Worm (Caenorhabditis elegans) whole organism, young adult: ENCODE data around the gene Y67A10A.2.
"Not testable (repeated sequence)": the region's sequence is repeated elsewhere in the genome, so short reads cannot be mapped to it uniquely, and the experiment has no call there.

ENCODE experiments used
- B0035.1 ChIP-seq: sonication (generic microtip); optimal IDR thresholded peaks from 2 replicates; lab custom pipeline; 2016; ENCODE audit warnings: missing genetic modification characterization, mild to moderate bottlenecking, missing compliant biosample characterization, missing genotype, missing genetic modification reagents
- F39B2.1 ChIP-seq: fragments of 200-800 bp; sonication (Bioruptor generic); IDR thresholded peaks from 2 replicates; pipeline ENCODE4 v1.3.6; 2022; ENCODE audit warnings: missing genetic modification reagents, missing genetic modification characterization, missing compliant biosample characterization
- F57C9.4 ChIP-seq: sonication (generic microtip); optimal IDR thresholded peaks from 2 replicates; lab custom pipeline; 2017; ENCODE audit warnings: mild to moderate bottlenecking, missing genetic modification characterization, missing compliant biosample characterization
- K12H6.12 ChIP-seq: fragments of 200-800 bp; sonication (Bioruptor generic); optimal IDR thresholded peaks from 2 replicates; lab custom pipeline; 2018; ENCODE audit warnings: mild to moderate bottlenecking, missing genetic modification characterization, missing compliant biosample characterization
- Y53F4B.3 ChIP-seq: fragments of 200-800 bp; sonication (Bioruptor generic); IDR thresholded peaks from 2 replicates; pipeline ENCODE4 v1.3.6; 2022; ENCODE audit warnings: missing genetic modification reagents, missing genetic modification characterization, missing compliant biosample characterization
- ama-1 ChIP-seq, 3 experiments: fragments of 150-350 bp in 1 of 3; sonication (generic microtip) in 2 of 3; optimal IDR thresholded peaks; 2 replicates each; lab custom pipeline; 2014 to 2018; ENCODE audit warnings: missing biosample characterization in 2 of 3, missing genetic modification characterization in 2 of 3, missing genetic modification reagents in 2 of 3
- attf-3 ChIP-seq: fragments of 200-800 bp; sonication (Bioruptor generic); conservative IDR thresholded peaks from 2 replicates; pipeline ENCODE4 v1.3.6; 2022; ENCODE audit warnings: missing genetic modification reagents, missing genetic modification characterization, missing compliant biosample characterization
- attf-6 ChIP-seq: fragments of 200-800 bp; sonication (Bioruptor generic); IDR thresholded peaks from 2 replicates; pipeline ENCODE4 v1.3.6; 2022; ENCODE audit warnings: missing genetic modification reagents, missing genetic modification characterization, missing compliant biosample characterization
- cebp-2 ChIP-seq: fragments of 200-800 bp; sonication (Bioruptor generic); IDR thresholded peaks from 2 replicates; pipeline ENCODE4 v1.3.6; 2022; ENCODE audit warnings: missing genetic modification characterization, missing compliant biosample characterization
- ceh-40 ChIP-seq: fragments of 200-800 bp; sonication (Bioruptor generic); IDR thresholded peaks from 2 replicates; pipeline ENCODE4 v1.3.6; 2022; ENCODE audit warnings: missing genetic modification characterization, missing compliant biosample characterization
- ets-4 ChIP-seq: fragments of 200-800 bp; sonication (Bioruptor generic); optimal IDR thresholded peaks from 2 replicates; lab custom pipeline; 2018; ENCODE audit warnings: mild to moderate bottlenecking, missing genetic modification characterization, missing compliant biosample characterization
- hmg-1.2 ChIP-seq: fragments of 200-800 bp; sonication (Bioruptor generic); IDR thresholded peaks from 2 replicates; pipeline ENCODE4 v1.3.6; 2022; ENCODE audit warnings: missing genetic modification reagents, missing genetic modification characterization, missing compliant biosample characterization
- hmg-20 ChIP-seq: fragments of 200-800 bp; sonication (Bioruptor generic); IDR thresholded peaks from 2 replicates; pipeline ENCODE4 v1.3.6; 2022; ENCODE audit warnings: missing genetic modification reagents, missing genetic modification characterization, missing compliant biosample characterization
- hrde-1 ChIP-seq: sonication (generic microtip); optimal IDR thresholded peaks from 2 replicates; lab custom pipeline; 2016; ENCODE audit warnings: missing genetic modification characterization, mild to moderate bottlenecking, missing compliant biosample characterization, moderate library complexity, missing genotype, missing genetic modification reagents, borderline replicate concordance
- lag-1 ChIP-seq: fragments of 200-800 bp; sonication (Bioruptor generic); IDR thresholded peaks from 2 replicates; pipeline ENCODE4 v1.3.6; 2022; ENCODE audit warnings: missing genetic modification reagents, missing genetic modification characterization, missing compliant biosample characterization
- lin-40 ChIP-seq: sonication (generic microtip); optimal IDR thresholded peaks from 2 replicates; lab custom pipeline; 2016; ENCODE audit warnings: missing genetic modification characterization, mild to moderate bottlenecking, missing compliant biosample characterization, missing genotype, missing genetic modification reagents
- lsl-1 ChIP-seq: fragments of 200-800 bp; sonication (Bioruptor generic); optimal IDR thresholded peaks from 2 replicates; lab custom pipeline; 2018; ENCODE audit warnings: mild to moderate bottlenecking, missing genetic modification characterization, moderate library complexity, missing compliant biosample characterization
- sdz-38 ChIP-seq: sonication (generic microtip); optimal IDR thresholded peaks from 2 replicates; lab custom pipeline; 2016; ENCODE audit warnings: missing genotype, missing genetic modification characterization, missing compliant biosample characterization
- snpc-1.1 ChIP-seq: sonication (generic microtip); optimal IDR thresholded peaks from 2 replicates; lab custom pipeline; 2017; ENCODE audit warnings: missing genetic modification characterization, mild to moderate bottlenecking, missing compliant biosample characterization, antibody characterized with exemption, moderate library complexity, missing genotype, missing genetic modification reagents; ENCODE audit not compliant: insufficient read depth
- snpc-4 ChIP-seq, 5 experiments: fragments of 150-350 bp in 1 of 5; sonication (generic microtip) in 4 of 5; optimal IDR thresholded peaks; 2 replicates each; lab custom pipeline; 2014 to 2018; ENCODE audit warnings: missing genetic modification characterization in 5 of 5, missing biosample characterization in 3 of 5, antibody characterized with exemption in 2 of 5, mild to moderate bottlenecking in 2 of 5, missing compliant biosample characterization in 2 of 5, missing genotype in 2 of 5, moderate library complexity in 2 of 5, missing genetic modification reagents in 1 of 5
- somi-1 ChIP-seq: fragments of 200-800 bp; sonication (Bioruptor generic); optimal IDR thresholded peaks from 2 replicates; lab custom pipeline; 2018; ENCODE audit warnings: mild to moderate bottlenecking, missing genetic modification characterization, missing compliant biosample characterization
- tbx-9 ChIP-seq: sonication (generic microtip); optimal IDR thresholded peaks from 2 replicates; lab custom pipeline; 2016; ENCODE audit warnings: borderline replicate concordance, missing genetic modification characterization, inconsistent platforms, missing compliant biosample characterization
- ztf-3 ChIP-seq: fragments of 200-800 bp; sonication (Bioruptor generic); optimal IDR thresholded peaks from 2 replicates; lab custom pipeline; 2018; ENCODE audit warnings: mild to moderate bottlenecking, missing genetic modification characterization, missing compliant biosample characterization

The Y67A10A.2 gene

ce11 chrIV:14350651-14351050 is 12.8 kb downstream of the Y67A10A.2 start, which contains the start of gene oac-56:
oac-56 (minus strand) TSS chrIV:14350751.
- TF ChIP-seq attf-6 (GFP tag; lab: Robert Waterston, UW): 0 out of 2 replicates have a peak, but pooled peaks have one; percentile 51
- TF ChIP-seq attf-3 (GFP tag; lab: Robert Waterston, UW): no peak

ce11 chrIV:14356120-14356519 is 18.3 kb downstream of the Y67A10A.2 start:
- TF ChIP-seq ztf-3 (GFP tag; lab: Kevin White, UChicago) (no peak), cebp-2 (GFP tag; lab: Robert Waterston, UW) (no peak), F57C9.4 (no peak), ceh-40 (GFP tag; lab: Robert Waterston, UW) (no peak), tbx-9 (tag; lab: Kevin White, UChicago) (no peak), lag-1 (no peak)

DNA sequence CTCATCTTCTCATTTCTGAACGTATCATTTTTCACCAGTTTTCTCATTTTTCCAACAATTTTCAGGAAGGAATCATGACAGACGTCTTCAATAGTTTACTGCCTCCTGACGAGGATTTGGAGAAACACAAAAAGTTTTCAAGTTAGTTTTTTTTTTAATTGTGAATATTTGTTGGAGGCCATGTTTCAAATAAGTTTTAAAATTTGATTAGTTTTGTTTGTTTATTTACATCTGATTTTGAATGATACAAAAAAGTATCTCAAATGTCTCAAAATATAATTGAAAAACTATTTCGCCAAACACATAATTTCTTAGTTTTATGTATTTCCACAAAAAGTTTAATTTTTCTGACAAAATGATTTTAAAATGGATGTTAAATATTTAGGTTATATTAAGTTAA is 23.3 kb downstream of the Y67A10A.2 start, which contains the start of gene ssu-2:
Gene ssu-2, plus strand, starts transcription at position 59 of the 400 bp plus-strand sequence.
- TF ChIP-seq hmg-1.2 (GFP tag; lab: Robert Waterston, UW): no peak
- no peak for TF ChIP-seq lsl-1
- TF ChIP-seq hmg-20 (GFP tag; lab: Robert Waterston, UW): no peak
- TF ChIP-seq Y53F4B.3: no peak
- TF ChIP-seq ama-1 (optimal IDR thresholded peaks at IDR 0.05; lab: Kevin White, UChicago): no peak
- TF ChIP-seq ama-1 (GFP tag; optimal IDR thresholded peaks at IDR 0.05; lab: Kevin White, UChicago): no peak

DNA sequence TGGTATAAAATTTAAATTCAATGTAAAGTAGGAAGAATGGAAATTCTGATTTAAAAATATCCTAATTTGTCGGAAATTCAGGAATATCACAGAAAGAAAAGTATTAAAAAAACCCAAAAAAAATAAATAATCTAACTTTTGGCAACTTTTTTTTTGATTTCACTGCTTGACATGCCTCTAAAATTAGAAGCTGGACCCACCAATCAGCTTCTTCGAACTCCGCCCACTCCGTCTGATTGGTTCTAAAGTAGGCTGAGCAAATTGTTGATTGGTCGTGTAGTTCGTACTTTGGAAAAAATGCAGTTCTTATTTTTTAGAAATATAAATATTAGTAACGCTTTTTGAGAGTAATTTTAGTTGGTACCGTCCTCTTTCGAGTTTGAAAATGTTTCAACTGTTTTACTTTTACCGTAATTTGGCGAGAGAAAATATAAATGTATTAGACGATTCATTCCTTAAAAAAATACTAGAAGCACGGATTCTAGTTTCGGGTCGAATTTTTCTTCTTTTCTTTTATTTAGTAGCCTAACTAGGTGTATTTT is 28.1 kb downstream of the Y67A10A.2 start:
- no peak for TF ChIP-seq B0035.1

DNA sequence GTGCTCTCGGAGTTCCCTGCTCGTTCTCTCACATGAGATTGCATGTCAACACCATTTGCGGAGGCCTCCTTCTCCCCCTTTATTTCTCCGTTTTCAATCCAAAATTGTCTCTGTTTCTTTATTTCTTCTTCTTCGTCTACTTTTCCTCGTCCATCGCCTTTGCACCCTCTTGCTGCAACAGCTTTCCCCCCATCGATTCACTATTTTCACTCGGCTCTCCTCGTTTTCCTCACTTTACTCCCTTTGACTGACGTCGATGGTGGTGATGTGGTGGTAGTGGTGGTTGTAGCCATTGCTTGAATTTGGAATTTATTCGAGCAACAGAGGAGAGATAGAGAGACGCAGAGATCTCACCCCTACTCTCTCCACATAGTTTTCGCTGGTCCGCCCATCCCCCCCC is 33.8 kb downstream of the Y67A10A.2 start:
- TF ChIP-seq F39B2.1 (GFP tag; lab: Robert Waterston, UW) (no peak), sdz-38 (tag; lab: Kevin White, UChicago) (no peak), snpc-4 (GFP tag; optimal IDR thresholded peaks at IDR 0.05; lab: Kevin White, UChicago) (no peak), snpc-4 (tag; optimal IDR thresholded peaks at IDR 0.05; lab: Kevin White, UChicago) (peak in 1 of 4 experiments; percentile 11), lin-40 (tag; lab: Kevin White, UChicago) (peak; percentile 6), somi-1 (GFP tag; lab: Kevin White, UChicago) (peak; percentile 20), K12H6.12 (tag; lab: Kevin White, UChicago) (peak; percentile 69), ets-4 (no peak)

DNA sequence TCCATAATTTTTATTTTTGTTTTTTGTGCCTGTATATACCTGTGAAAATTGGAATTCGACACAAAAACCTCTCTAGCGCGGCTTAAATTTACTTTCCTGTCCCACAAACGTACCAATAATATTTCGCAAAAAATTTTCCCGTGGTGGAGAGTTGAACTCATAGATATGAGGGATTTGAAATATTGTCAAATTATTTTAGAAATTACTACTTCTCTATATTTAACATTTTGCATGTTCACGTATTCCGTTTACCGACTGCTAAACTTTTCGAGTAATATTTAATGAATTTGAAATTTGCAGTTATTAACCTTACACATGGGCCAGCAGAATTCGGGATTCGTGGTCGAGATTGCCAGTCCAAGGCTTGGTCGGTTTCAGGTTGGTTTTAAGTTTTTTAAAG is 36.0 kb downstream of the Y67A10A.2 start, which contains the start of gene Y67A10A.7:
Gene Y67A10A.7, plus strand, starts transcription at position 301 of the 400 bp plus-strand sequence.
- TF ChIP-seq snpc-4 (GFP tag; optimal IDR thresholded peaks at IDR 0.05; lab: Kevin White, UChicago): not testable (repeated sequence)
- TF ChIP-seq snpc-4 (tag; optimal IDR thresholded peaks at IDR 0.05; lab: Kevin White, UChicago): peak in 1 of 4 experiments; percentile 17

DNA sequence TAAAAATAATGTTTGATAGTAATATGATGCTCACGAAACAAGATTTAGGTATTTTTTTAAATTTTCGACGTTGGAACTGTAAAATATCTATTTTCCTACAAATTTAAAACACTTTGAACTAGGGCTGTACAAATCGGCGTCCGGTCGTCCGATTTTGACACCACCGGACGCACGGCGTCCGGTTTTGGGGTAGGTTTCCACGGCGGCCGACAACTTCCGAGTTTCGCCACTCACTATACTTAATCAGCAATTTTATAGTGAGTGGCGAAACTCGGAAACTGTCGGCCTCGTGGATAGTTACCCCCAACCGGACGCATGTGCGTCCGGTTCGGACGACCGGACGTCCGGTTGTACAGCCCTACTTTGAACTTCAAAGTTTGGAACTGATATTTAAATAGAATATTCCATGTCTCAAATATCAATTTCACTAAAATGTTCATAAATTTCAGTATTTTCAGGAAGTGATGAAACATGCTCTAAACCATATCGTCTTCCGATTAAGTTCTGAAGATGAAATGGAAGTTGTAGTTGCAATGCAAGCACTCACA is 39.5 kb downstream of the Y67A10A.2 start:
- no peak for TF ChIP-seq hrde-1 (tag; lab: Kevin White, UChicago)
- TF ChIP-seq snpc-1.1: peak; percentile 75
- peak; percentile 48 for TF ChIP-seq snpc-4 (GFP tag; optimal IDR thresholded peaks at IDR 0.05; lab: Kevin White, UChicago)
- TF ChIP-seq snpc-4 (tag; optimal IDR thresholded peaks at IDR 0.05; lab: Kevin White, UChicago): peak; percentile 71 to 95 (median 85)
- TF ChIP-seq attf-6 (GFP tag; lab: Robert Waterston, UW): peak; percentile 91
